Worm (Caenorhabditis elegans) whole organism, L1 larva: ENCODE measurements around the gene elo-4.

Experiments
- unc-62 ChIP-seq: fragments of 150-350 bp; optimal IDR thresholded peaks from 2 replicates; lab custom pipeline; 2014; ENCODE audit warnings: missing biosample characterization, missing genetic modification reagents, missing genetic modification characterization
- xbp-1 ChIP-seq: sonication (generic microtip); optimal IDR thresholded peaks from 2 replicates; lab custom pipeline; 2016; ENCODE audit warnings: missing genetic modification characterization, missing compliant biosample characterization

DNA sequence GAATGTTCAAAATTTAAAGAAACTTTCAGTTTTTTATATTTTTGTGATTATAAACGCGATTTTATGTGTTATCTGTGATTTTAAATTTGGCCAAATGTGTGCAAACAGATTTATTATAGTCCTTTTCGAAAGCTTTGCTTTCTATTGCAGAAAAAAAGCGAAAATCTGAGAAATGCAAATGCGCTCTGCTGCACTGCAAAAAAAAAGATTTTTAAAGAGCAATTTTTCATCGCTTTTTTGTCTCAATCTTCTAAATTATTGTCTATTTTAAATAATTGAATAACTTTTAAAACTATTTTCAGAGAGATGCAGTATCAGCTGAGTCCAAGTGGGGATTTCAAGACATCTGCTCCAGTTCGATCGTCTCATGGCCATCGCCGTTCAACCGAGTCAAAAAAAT lies 12.1 kb downstream of the elo-4 start, which contains the start of gene cpb-1:
- no peak for TF ChIP-seq xbp-1 (tag; lab: Kevin White, UChicago)
- TF ChIP-seq unc-62 (GFP tag; lab: Kevin White, UChicago) = no peak
